Fruit fly (Drosophila melanogaster) S2 (cell line): ENCODE measurements around the gene tweek.

Source experiments
- CG8478 ChIP-seq: fragments of >200 bp; optimal IDR thresholded peaks from 2 replicates; lab custom pipeline; 2018
- CTCF ChIP-seq, 2 experiments: fragments of >200 bp; optimal IDR thresholded peaks; 2 replicates each; lab custom pipeline; 2018

tweek gene

dm6 chr2L:16859566-16859965, 28.7 kb upstream of the tweek start:
- no peak for TF ChIP-seq CG8478 (lab: Kevin White, UChicago)
- no peak for TF ChIP-seq CTCF (optimal IDR thresholded peaks at IDR 0.05; lab: Kevin White, UChicago)

dm6 chr2L:16861126-16861525, 27.2 kb upstream of the tweek start, which contains the start of gene CG6012:
Gene CG6012 (minus strand): TSS chr2L:16861489.
- TF ChIP-seq CTCF (optimal IDR thresholded peaks at IDR 0.05; lab: Kevin White, UChicago): no peak

- TF ChIP-seq CG8478 (lab: Kevin White, UChicago) (no peak), CTCF (optimal IDR thresholded peaks at IDR 0.05; lab: Kevin White, UChicago) (no peak)
These were observed 25.8 kb upstream of the tweek start for dm6 chr2L:16862526-16862925.

DNA sequence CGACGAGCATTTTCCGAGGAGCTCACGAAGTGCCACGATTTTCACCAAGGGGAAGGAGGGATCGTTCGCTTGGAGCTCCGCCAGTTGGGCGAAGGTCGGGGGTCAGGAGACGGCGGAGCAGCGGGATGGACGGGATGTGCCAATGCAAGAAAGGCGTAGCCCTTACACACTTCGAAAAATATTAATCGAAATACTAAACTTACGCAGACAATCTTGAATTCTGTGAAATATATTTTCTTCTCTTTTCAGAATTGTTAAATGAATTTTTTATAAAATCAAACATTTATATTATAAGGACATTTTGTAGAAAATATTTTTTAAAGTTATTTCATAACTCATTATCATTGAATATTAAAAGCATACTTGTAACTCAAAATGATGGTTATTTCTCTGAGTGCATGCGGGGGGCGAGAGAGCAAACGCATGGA, 19.4 kb upstream of the tweek start:
- TF ChIP-seq CG8478 (lab: Kevin White, UChicago) (no peak), CTCF (optimal IDR thresholded peaks at IDR 0.05; lab: Kevin White, UChicago) (no peak)

DNA sequence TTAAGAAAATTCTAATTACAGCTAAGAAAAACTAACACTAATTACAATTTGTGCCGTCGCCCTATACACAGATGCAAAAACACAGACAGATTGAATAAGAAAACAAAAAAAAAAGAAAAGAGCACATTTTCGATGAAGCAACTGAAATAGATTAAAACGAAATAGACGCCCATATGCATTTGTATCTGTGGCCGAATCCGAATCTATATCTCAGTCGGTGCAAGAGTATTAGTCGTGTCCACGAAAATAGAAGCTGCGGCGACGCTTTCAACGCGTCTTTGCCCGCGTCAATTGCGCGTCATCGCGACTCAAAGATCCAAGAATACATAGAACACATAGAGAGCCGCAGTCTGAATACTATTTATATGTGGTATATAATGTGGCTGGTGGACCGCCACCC, 13.4 kb upstream of the tweek start:
- TF ChIP-seq CTCF (optimal IDR thresholded peaks at IDR 0.05; lab: Kevin White, UChicago) (no peak), CG8478 (lab: Kevin White, UChicago) (no peak)

DNA sequence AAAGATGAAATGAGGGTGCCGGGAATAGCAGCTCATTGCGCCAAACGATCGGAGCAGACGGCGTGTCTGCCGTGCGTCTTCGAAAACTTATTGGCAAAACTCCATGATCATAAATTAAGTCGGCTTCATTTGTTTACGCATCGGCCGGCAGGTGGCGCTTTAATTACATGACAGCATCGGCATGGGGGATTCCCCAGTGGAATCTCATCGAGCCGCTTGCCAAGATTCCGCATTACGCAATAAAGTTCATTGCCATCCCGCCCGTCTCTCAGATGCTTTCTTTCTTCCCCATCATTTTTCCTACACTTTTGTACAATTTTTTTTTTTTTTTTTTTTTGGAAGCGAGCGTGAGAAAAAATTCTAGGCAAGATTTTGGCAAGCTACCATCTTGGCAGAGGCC, 11.7 kb upstream of the tweek start:
- TF ChIP-seq CG8478 (lab: Kevin White, UChicago) (no peak), CTCF (optimal IDR thresholded peaks at IDR 0.05; lab: Kevin White, UChicago) (peak; percentile 57 to 60)

DNA sequence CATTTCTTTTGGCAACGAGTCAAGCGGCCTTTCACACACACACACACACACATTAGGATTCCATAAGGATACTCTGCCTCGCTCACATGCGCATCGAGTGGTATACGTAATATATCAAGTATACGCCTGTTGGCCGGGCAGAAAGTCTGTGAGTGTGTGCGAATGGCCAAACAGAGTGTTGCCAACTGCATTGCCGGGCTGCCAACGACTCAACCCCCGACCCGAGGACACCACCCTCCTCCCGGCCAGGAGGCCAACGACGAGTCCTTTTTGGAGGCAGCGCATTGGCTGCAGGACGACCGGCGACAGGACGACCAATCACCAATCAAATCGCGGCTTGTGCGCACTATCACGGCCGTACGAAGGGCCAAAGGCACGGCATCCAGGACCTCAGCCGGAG, 10.6 kb upstream of the tweek start:
- TF ChIP-seq CG8478 (lab: Kevin White, UChicago) (no peak), CTCF (optimal IDR thresholded peaks at IDR 0.05; lab: Kevin White, UChicago) (no peak)

DNA sequence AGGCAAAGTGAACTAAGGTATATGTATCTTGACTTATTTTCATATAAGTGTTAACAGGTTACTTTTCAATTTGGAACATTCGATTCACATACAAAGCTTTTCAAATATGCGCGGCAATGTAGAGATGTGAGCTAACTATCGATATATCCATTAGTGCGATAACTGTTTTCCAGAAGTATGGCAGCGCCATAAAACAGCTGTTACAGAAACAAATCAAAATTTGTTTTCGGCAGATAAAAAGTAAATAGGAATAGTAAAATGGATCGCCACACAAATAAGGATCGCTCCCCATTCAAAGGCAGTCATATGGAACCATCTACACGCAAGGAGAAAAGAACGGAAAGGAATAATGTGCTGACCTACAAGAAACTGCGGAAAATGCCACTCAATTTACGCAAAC, 9.0 kb upstream of the tweek start, which contains the start of the genes CG32832, CG31743 and CG34313:
Gene CG32832, minus strand, starts transcription at position 3 of the 400 bp plus-strand sequence.
Gene CG31743, plus strand, starts transcription at position 230 of the 400 bp plus-strand sequence.
Gene CG34313, plus strand, starts transcription at position 230 of the 400 bp plus-strand sequence.
- TF ChIP-seq CG8478 (lab: Kevin White, UChicago): no peak
- no peak for TF ChIP-seq CTCF (optimal IDR thresholded peaks at IDR 0.05; lab: Kevin White, UChicago)

DNA sequence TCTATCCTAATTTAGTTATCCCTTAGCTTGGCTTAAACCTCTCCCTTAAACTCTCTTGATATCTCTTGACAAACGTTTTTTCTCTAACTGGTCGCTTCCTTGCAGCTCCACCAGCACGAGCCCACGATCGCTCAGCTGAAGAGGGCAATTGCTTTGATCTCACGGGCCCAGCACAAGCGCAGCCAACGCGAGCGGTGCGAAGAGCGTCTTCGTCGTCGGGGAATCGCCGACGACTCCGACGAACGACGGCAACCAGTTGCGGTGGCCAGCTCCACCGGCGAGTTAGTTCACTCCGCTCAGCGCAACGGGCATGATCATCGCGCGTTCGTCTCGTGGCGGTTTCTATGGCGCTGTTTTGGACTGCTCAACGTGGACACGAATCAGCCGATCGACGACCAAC, 7.4 kb upstream of the tweek start:
- no peak for TF ChIP-seq CG8478 (lab: Kevin White, UChicago)
- TF ChIP-seq CTCF (optimal IDR thresholded peaks at IDR 0.05; lab: Kevin White, UChicago): no peak

DNA sequence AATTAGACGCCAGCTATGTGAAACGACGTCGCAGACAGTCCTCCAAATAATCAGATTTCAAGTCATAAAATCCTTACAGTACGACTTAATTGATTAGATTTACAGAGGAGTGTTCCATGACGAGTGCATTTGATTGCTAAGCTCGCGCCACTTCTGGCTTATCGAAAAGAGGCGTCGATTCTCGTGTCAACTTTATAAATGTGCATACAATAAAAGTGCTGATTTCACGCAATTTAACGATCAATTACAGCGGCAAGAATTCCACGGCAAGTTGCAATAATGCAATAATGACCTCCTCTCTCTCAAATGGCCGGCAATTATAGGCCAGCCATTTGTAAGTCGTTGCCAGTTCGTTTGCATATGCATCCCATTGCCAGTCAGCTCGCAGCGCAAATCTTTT, 5.9 kb upstream of the tweek start:
- TF ChIP-seq CG8478 (lab: Kevin White, UChicago) (no peak), CTCF (optimal IDR thresholded peaks at IDR 0.05; lab: Kevin White, UChicago) (no peak)

- no peak for TF ChIP-seq CTCF (optimal IDR thresholded peaks at IDR 0.05; lab: Kevin White, UChicago)
- no peak for TF ChIP-seq CG8478 (lab: Kevin White, UChicago)
These were observed 5.1 kb upstream of the tweek start for dm6 chr2L:16882871-16883849.

- TF ChIP-seq CTCF (optimal IDR thresholded peaks at IDR 0.05; lab: Kevin White, UChicago) (no peak), CG8478 (lab: Kevin White, UChicago) (no peak)
These were observed 3.6 kb upstream of the tweek start for dm6 chr2L:16884702-16885101.

dm6 chr2L:16885347-16885746, 2.9 kb upstream of the tweek start:
- TF ChIP-seq CG8478 (lab: Kevin White, UChicago) (no peak), CTCF (optimal IDR thresholded peaks at IDR 0.05; lab: Kevin White, UChicago) (no peak)

DNA sequence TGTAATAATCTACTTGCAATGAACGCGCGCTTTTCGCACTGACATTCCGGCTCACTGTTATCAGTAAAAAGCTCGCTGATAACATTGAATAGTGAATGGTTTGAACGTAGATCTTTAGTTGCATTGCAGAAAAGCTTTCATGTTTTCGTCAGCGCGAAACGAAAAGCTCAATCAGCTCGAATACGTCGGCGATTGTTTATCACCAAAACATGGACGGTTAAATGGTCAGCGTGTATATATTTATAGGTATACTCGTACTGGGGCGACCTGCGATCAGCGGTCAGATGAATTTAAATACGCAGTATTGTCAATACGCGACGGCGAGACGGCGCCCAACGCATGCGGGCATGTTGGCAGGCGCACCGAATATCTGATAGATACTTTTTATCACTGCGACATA, 1.8 kb upstream of the tweek start:
- TF ChIP-seq CG8478 (lab: Kevin White, UChicago): no peak
- no peak for TF ChIP-seq CTCF (optimal IDR thresholded peaks at IDR 0.05; lab: Kevin White, UChicago)

DNA sequence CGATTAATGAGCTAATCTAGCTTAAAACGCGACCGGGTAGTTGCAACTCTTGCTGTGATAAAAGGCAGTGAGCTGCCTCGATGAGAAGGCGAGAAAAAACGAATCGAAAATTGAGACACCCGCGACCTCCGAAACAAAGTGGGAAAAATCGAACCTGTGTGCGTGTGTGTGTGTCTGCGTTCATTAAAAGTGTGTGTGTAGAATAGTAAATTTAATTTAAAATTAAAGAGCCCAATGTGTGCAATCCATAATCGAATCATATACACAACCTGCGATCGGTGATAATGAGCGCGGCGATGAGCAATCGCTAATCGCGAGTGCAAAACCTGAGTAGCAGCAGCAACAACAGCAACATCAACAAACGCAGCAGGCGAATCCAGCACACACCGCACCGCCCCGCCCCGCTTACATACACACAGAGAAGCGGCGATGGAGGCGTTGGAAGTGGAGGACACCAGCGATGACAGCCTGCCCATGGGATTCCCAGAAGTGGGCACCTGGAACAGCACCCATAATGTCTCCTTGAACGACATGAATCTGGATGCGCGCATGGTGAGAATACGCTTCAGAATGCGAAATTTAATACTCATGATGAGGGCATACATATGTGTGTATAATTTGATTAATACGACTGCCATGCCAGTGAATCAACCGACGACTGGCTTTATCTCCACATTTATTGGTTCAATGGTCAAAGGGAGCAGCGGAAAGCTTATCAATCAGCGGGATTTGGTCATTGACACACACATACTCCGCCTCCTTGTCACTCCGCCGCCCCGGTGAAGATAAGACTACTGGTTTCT, 485 bp downstream of the tweek start:
- no peak for TF ChIP-seq CTCF (optimal IDR thresholded peaks at IDR 0.05; lab: Kevin White, UChicago)
- TF ChIP-seq CG8478 (lab: Kevin White, UChicago): no peak
